Fruit fly (Drosophila melanogaster): ENCODE data around the gene CG7017.

- TF ChIP-seq CTCF (optimal IDR thresholded peaks at IDR 0.05) (no peak), CG8478 (optimal IDR thresholded peaks at IDR 0.05) (no peak)
Observed at dm6 chr3L:20209896-20210295, 2.0 kb downstream of the CG7017 start.
